Fruit fly (Drosophila melanogaster) whole organism, embryonic: ENCODE data around the gene bab1.

Experiments
- Adf1 ChIP-seq: fragments of 200-800 bp; sonication (Bioruptor generic); IDR thresholded peaks from 2 replicates; pipeline ENCODE4 v1.3.6; 2022; ENCODE audit warnings: missing biosample characterization, missing genetic modification characterization
- Bgb ChIP-seq: fragments of 200-800 bp; sonication (Bioruptor generic); IDR thresholded peaks from 2 replicates; pipeline ENCODE4 v1.3.6; 2022; ENCODE audit warnings: missing biosample characterization, missing genetic modification characterization; ENCODE audit not compliant: partially characterized antibody
- C15 ChIP-seq: fragments of 200-800 bp; sonication (Bioruptor generic); IDR thresholded peaks from 3 replicates; pipeline ENCODE4 v1.3.6; 2022; ENCODE audit warnings: missing biosample characterization, missing genetic modification characterization
- CG10274 ChIP-seq: fragments of 200-800 bp; sonication (Bioruptor generic); optimal IDR thresholded peaks from 3 replicates; lab custom pipeline; 2017; ENCODE audit warnings: missing biosample characterization, mild to moderate bottlenecking, missing genetic modification characterization
- CG10959 ChIP-seq: fragments of 200-800 bp; sonication (Bioruptor generic); IDR thresholded peaks from 2 replicates; pipeline ENCODE4 v1.3.6; 2022; ENCODE audit warnings: missing biosample characterization, missing genetic modification characterization
- CG11560 ChIP-seq: fragments of 200-800 bp; sonication (Bioruptor generic); IDR thresholded peaks from 3 replicates; pipeline ENCODE4 v1.3.6; 2022; ENCODE audit warnings: missing biosample characterization, missing genetic modification characterization
- CG12744 ChIP-seq: fragments of 200-800 bp; sonication (Bioruptor generic); optimal IDR thresholded peaks from 2 replicates; lab custom pipeline; 2016; ENCODE audit warnings: missing biosample characterization, missing genetic modification characterization
- CG15269 ChIP-seq: fragments of 200-800 bp; sonication (Bioruptor generic); optimal IDR thresholded peaks from 2 replicates; lab custom pipeline; 2018; ENCODE audit warnings: missing biosample characterization, mild to moderate bottlenecking, missing genetic modification characterization, moderate library complexity
- CG1602 ChIP-seq: fragments of 200-800 bp; sonication (Bioruptor generic); optimal IDR thresholded peaks from 3 replicates; lab custom pipeline; 2016; ENCODE audit warnings: missing biosample characterization, missing genetic modification characterization
- CG1603 ChIP-seq: fragments of 200-800 bp; sonication (Bioruptor generic); optimal IDR thresholded peaks from 2 replicates; lab custom pipeline; 2019; ENCODE audit warnings: missing biosample characterization, mild to moderate bottlenecking, missing genetic modification characterization, moderate library complexity
- CG16863 ChIP-seq: fragments of 200-800 bp; sonication (Bioruptor generic); optimal IDR thresholded peaks from 3 replicates; lab custom pipeline; 2016; ENCODE audit warnings: missing biosample characterization, missing genetic modification characterization
- CG3065 ChIP-seq: fragments of 200-800 bp; sonication (Bioruptor generic); optimal IDR thresholded peaks from 2 replicates; lab custom pipeline; 2016; ENCODE audit warnings: missing biosample characterization, missing genetic modification characterization
- CG31224 ChIP-seq: fragments of 200-800 bp; sonication (Bioruptor generic); IDR thresholded peaks from 2 replicates; pipeline ENCODE4 v1.3.6; 2022; ENCODE audit warnings: missing biosample characterization, missing genetic modification characterization
- CG34376 ChIP-seq: fragments of 200-800 bp; sonication (Bioruptor generic); optimal IDR thresholded peaks from 2 replicates; lab custom pipeline; 2018; ENCODE audit warnings: missing biosample characterization, mild to moderate bottlenecking, missing genetic modification characterization
- CG42726 ChIP-seq: fragments of 200-800 bp; sonication (Bioruptor generic); IDR thresholded peaks from 2 replicates; pipeline ENCODE4 v1.3.6; 2022; ENCODE audit warnings: missing biosample characterization, missing genetic modification characterization; ENCODE audit not compliant: partially characterized antibody
- CG4282 ChIP-seq: fragments of 200-800 bp; sonication (Bioruptor generic); optimal IDR thresholded peaks from 2 replicates; lab custom pipeline; 2016; ENCODE audit warnings: missing biosample characterization, missing genetic modification characterization
- CG6254 ChIP-seq: fragments of 200-800 bp; sonication (Bioruptor generic); optimal IDR thresholded peaks from 3 replicates; lab custom pipeline; 2017; ENCODE audit warnings: mild to moderate bottlenecking, missing biosample characterization, missing genetic modification reagents, missing genetic modification characterization
- CG6683 ChIP-seq: fragments of 200-800 bp; sonication (Bioruptor generic); optimal IDR thresholded peaks from 2 replicates; lab custom pipeline; 2017; ENCODE audit warnings: missing biosample characterization, mild to moderate bottlenecking, missing genetic modification characterization, missing genetic modification reagents
- CG7786 ChIP-seq: fragments of 200-800 bp; sonication (Bioruptor generic); optimal IDR thresholded peaks from 2 replicates; lab custom pipeline; 2016; ENCODE audit warnings: missing biosample characterization, missing genetic modification characterization
- CG9609 ChIP-seq: fragments of 200-800 bp; sonication (Bioruptor generic); optimal IDR thresholded peaks from 3 replicates; lab custom pipeline; 2016; ENCODE audit warnings: missing biosample characterization, missing genetic modification characterization
- CG9932 ChIP-seq: fragments of 200-800 bp; sonication (Bioruptor generic); IDR thresholded peaks from 2 replicates; pipeline ENCODE4 v1.3.6; 2022; ENCODE audit warnings: missing biosample characterization, missing genetic modification characterization
- Doc2 ChIP-seq: fragments of 200-800 bp; sonication (Bioruptor generic); IDR thresholded peaks from 2 replicates; pipeline ENCODE4 v1.3.6; 2022; ENCODE audit warnings: missing biosample characterization, missing genetic modification characterization
- E2f1 ChIP-seq: fragments of 200-800 bp; sonication (Bioruptor generic); IDR thresholded peaks from 2 replicates; pipeline ENCODE4 v1.3.6; 2022; ENCODE audit warnings: missing biosample characterization, missing genetic modification characterization
- Ets65A ChIP-seq: fragments of 200-800 bp; sonication (Bioruptor generic); peaks from one replicate; lab custom pipeline; 2016; ENCODE audit warnings: missing biosample characterization, missing genetic modification characterization
- GATAe ChIP-seq: fragments of 200-800 bp; sonication (Bioruptor generic); conservative IDR thresholded peaks from 2 replicates; pipeline ENCODE4 v1.3.6; 2022; ENCODE audit warnings: missing biosample characterization, missing genetic modification characterization
- Gsc ChIP-seq: fragments of 200-800 bp; sonication (Bioruptor generic); IDR thresholded peaks from 2 replicates; pipeline ENCODE4 v1.3.6; 2022; ENCODE audit warnings: missing biosample characterization, missing genetic modification characterization
- HHEX ChIP-seq: fragments of 200-800 bp; sonication (Bioruptor generic); optimal IDR thresholded peaks from 3 replicates; lab custom pipeline; 2017; ENCODE audit warnings: missing biosample characterization, mild to moderate bottlenecking, missing genetic modification characterization, missing genetic modification reagents
- Poxn ChIP-seq: fragments of 200-800 bp; sonication (Bioruptor generic); IDR thresholded peaks from 2 replicates; pipeline ENCODE4 v1.3.6; 2022; ENCODE audit warnings: missing biosample characterization, missing genetic modification characterization
- Side ChIP-seq: fragments of 200-800 bp; sonication (Bioruptor generic); optimal IDR thresholded peaks from 2 replicates; lab custom pipeline; 2016; ENCODE audit warnings: missing biosample characterization, missing genetic modification characterization
- Stat92E ChIP-seq, 3 experiments: fragments of >200 bp in 2 of 3; fragments of 200-800 bp in 1 of 3; sonication (Bioruptor generic) in 1 of 3; optimal IDR thresholded peaks; 2 replicates each; lab custom pipeline; 2017 to 2019; ENCODE audit warnings: missing biosample characterization in 3 of 3, missing genetic modification characterization in 3 of 3, mild to moderate bottlenecking in 1 of 3, moderate library complexity in 1 of 3
- Trl ChIP-seq, 3 experiments: fragments of >200 bp in 2 of 3; fragments of 200-800 bp in 1 of 3; sonication (Bioruptor generic) in 1 of 3; optimal IDR thresholded peaks; 2 replicates in 1 of 3; 3 replicates in 2 of 3; lab custom pipeline; 2016 to 2017; ENCODE audit warnings: missing biosample characterization in 1 of 3, missing genetic modification characterization in 1 of 3
- ac ChIP-seq: fragments of 200-800 bp; sonication (Bioruptor generic); optimal IDR thresholded peaks from 3 replicates; lab custom pipeline; 2017; ENCODE audit warnings: missing biosample characterization, mild to moderate bottlenecking, missing genetic modification characterization
- ap ChIP-seq: fragments of 200-800 bp; sonication (Bioruptor generic); IDR thresholded peaks from 2 replicates; pipeline ENCODE4 v1.3.6; 2022; ENCODE audit warnings: missing biosample characterization, missing genetic modification characterization
- crc ChIP-seq: fragments of 200-800 bp; sonication (Bioruptor generic); optimal IDR thresholded peaks from 2 replicates; lab custom pipeline; 2016; ENCODE audit warnings: missing biosample characterization, missing genetic modification characterization
- fd102C ChIP-seq: fragments of 200-800 bp; sonication (Bioruptor generic); optimal IDR thresholded peaks from 2 replicates; lab custom pipeline; 2018; ENCODE audit warnings: missing biosample characterization, mild to moderate bottlenecking, missing genetic modification characterization, moderate library complexity
- gcm ChIP-seq: fragments of 200-800 bp; sonication (Bioruptor generic); optimal IDR thresholded peaks from 2 replicates; lab custom pipeline; 2019; ENCODE audit warnings: missing biosample characterization, mild to moderate bottlenecking, missing genetic modification characterization, moderate library complexity
- gro ChIP-seq: fragments of 200-800 bp; sonication (Bioruptor generic); optimal IDR thresholded peaks from 2 replicates; lab custom pipeline; 2016; ENCODE audit warnings: missing biosample characterization, missing genetic modification characterization
- hkb ChIP-seq, 2 experiments: fragments of 200-800 bp in 1 of 2; fragments of >200 bp in 1 of 2; sonication (Bioruptor generic) in 1 of 2; IDR thresholded peaks in 1 of 2; optimal IDR thresholded peaks in 1 of 2; 2 replicates each; pipeline versions ENCODE4 v1.3.6 to Lab custom; 2017 to 2022; ENCODE audit warnings: missing biosample characterization in 1 of 2, missing genetic modification characterization in 1 of 2
- ind ChIP-seq: fragments of 200-800 bp; sonication (Bioruptor generic); optimal IDR thresholded peaks from 3 replicates; lab custom pipeline; 2016; ENCODE audit warnings: missing biosample characterization, missing genetic modification characterization
- onecut ChIP-seq: fragments of 200-800 bp; sonication (Bioruptor generic); IDR thresholded peaks from 2 replicates; pipeline ENCODE4 v1.3.6; 2022; ENCODE audit warnings: missing biosample characterization, missing genetic modification characterization
- pzg ChIP-seq: fragments of 200-800 bp; sonication (Bioruptor generic); optimal IDR thresholded peaks from 3 replicates; lab custom pipeline; 2018; ENCODE audit warnings: missing biosample characterization, mild to moderate bottlenecking, missing genetic modification characterization, moderate library complexity
- schlank ChIP-seq: fragments of 200-800 bp; sonication (Bioruptor generic); optimal IDR thresholded peaks from 2 replicates; lab custom pipeline; 2018; ENCODE audit warnings: missing biosample characterization, mild to moderate bottlenecking, missing genetic modification characterization
- sens-2 ChIP-seq: fragments of 200-800 bp; sonication (Bioruptor generic); IDR thresholded peaks from 2 replicates; pipeline ENCODE4 v1.3.6; 2022; ENCODE audit warnings: missing biosample characterization, missing genetic modification characterization
- shn ChIP-seq: fragments of 200-800 bp; sonication (Bioruptor generic); optimal IDR thresholded peaks from 3 replicates; lab custom pipeline; 2016; ENCODE audit warnings: missing biosample characterization, missing genetic modification characterization
- sisA ChIP-seq: fragments of 200-800 bp; sonication (Bioruptor generic); IDR thresholded peaks from 2 replicates; pipeline ENCODE4 v1.3.6; 2022; ENCODE audit warnings: missing biosample characterization, missing genetic modification characterization
- slbo ChIP-seq: fragments of 200-800 bp; sonication (Bioruptor generic); IDR thresholded peaks from 2 replicates; pipeline ENCODE4 v1.3.6; 2022; ENCODE audit warnings: missing biosample characterization, missing genetic modification characterization
- slp2 ChIP-seq: fragments of 200-800 bp; sonication (Bioruptor generic); optimal IDR thresholded peaks from 2 replicates; lab custom pipeline; 2016; ENCODE audit warnings: missing biosample characterization, missing genetic modification characterization
- stwl ChIP-seq: fragments of 200-800 bp; sonication (Bioruptor generic); optimal IDR thresholded peaks from 3 replicates; lab custom pipeline; 2018; ENCODE audit warnings: missing biosample characterization, mild to moderate bottlenecking, missing genetic modification characterization, moderate library complexity
- vfl ChIP-seq: fragments of 200-800 bp; sonication (Bioruptor generic); optimal IDR thresholded peaks from 2 replicates; lab custom pipeline; 2016; ENCODE audit warnings: missing biosample characterization, missing genetic modification characterization
- vvl ChIP-seq: fragments of 200-800 bp; sonication (Bioruptor generic); IDR thresholded peaks from 2 replicates; pipeline ENCODE4 v1.3.6; 2022; ENCODE audit warnings: missing biosample characterization, missing genetic modification characterization
- zen ChIP-seq: fragments of 200-800 bp; sonication (Bioruptor generic); optimal IDR thresholded peaks from 3 replicates; lab custom pipeline; 2018; ENCODE audit warnings: missing biosample characterization, mild to moderate bottlenecking, missing genetic modification characterization, moderate library complexity
- zfh1 ChIP-seq: fragments of 200-800 bp; sonication (Bioruptor generic); IDR thresholded peaks from 3 replicates; pipeline ENCODE4 v1.3.6; 2022; ENCODE audit warnings: missing biosample characterization, missing genetic modification characterization

bab1 gene

dm6 chr3L:1139376-1139775 is 38.5 kb upstream of the bab1 start (continued):
- TF ChIP-seq CG10274 = no peak
- 0 out of 3 replicates have a peak, but pooled peaks have one; percentile 41 for TF ChIP-seq CG11560 (tag; lab: Robert Waterston, UW)
- no peak for TF ChIP-seq stwl
- no peak for TF ChIP-seq CG3065 (GFP tag; lab: Kevin White, UChicago)
- TF ChIP-seq Bgb (GFP tag; lab: Robert Waterston, UW) = no peak
- TF ChIP-seq CG34376 (GFP tag; lab: Kevin White, UChicago) = no peak
- no peak for TF ChIP-seq Adf1 (GFP tag; lab: Robert Waterston, UW)
- TF ChIP-seq Poxn (GFP tag; lab: Robert Waterston, UW) = no peak
- TF ChIP-seq CG31224 = peak; percentile 19; the same call in 1 of the 2 replicates
- no peak for TF ChIP-seq slp2 (GFP tag; lab: Kevin White, UChicago)
- TF ChIP-seq Stat92E (GFP tag; optimal IDR thresholded peaks at IDR 0.05; lab: Kevin White, UChicago) = no peak
- TF ChIP-seq CG9932 = peak; percentile 61
- TF ChIP-seq gcm (GFP tag; lab: Kevin White, UChicago) = no peak
- TF ChIP-seq ind (GFP tag; lab: Kevin White, UChicago) = peak; percentile 67
- TF ChIP-seq pzg (GFP tag; lab: Kevin White, UChicago) = no peak
- TF ChIP-seq GATAe (GFP tag; lab: Robert Waterston, UW) = no peak; the same call in 1 of the 2 replicates
- no peak for TF ChIP-seq CG42726
- TF ChIP-seq CG9609 (GFP tag; lab: Kevin White, UChicago) = no peak
- no peak for TF ChIP-seq hkb (optimal IDR thresholded peaks at IDR 0.05; lab: Kevin White, UChicago)
- TF ChIP-seq hkb (GFP tag; IDR thresholded peaks at IDR 0.05; lab: Robert Waterston, UW) = peak; percentile 58
- TF ChIP-seq Trl (optimal IDR thresholded peaks at IDR 0.05; lab: Kevin White, UChicago) = no peak
- TF ChIP-seq Trl (GFP tag; optimal IDR thresholded peaks at IDR 0.05; lab: Kevin White, UChicago) = no peak
- no peak for TF ChIP-seq shn (GFP tag; lab: Kevin White, UChicago)
- TF ChIP-seq sens-2 = no peak
- TF ChIP-seq Side (GFP tag; lab: Kevin White, UChicago) = peak; percentile 2
- TF ChIP-seq CG16863 (GFP tag; lab: Kevin White, UChicago) = no peak
- TF ChIP-seq slbo (GFP tag; lab: Robert Waterston, UW) = peak; percentile 68
- TF ChIP-seq Doc2 (GFP tag; lab: Robert Waterston, UW) = no peak
- TF ChIP-seq ac = no peak
- no peak for TF ChIP-seq CG4282 (GFP tag; lab: Kevin White, UChicago)

- TF ChIP-seq CG1603 (tag; lab: Kevin White, UChicago) (peak; percentile 24), zfh1 (peak; percentile 47; the same call in 1 of the 3 replicates), CG7786 (GFP tag; lab: Kevin White, UChicago) (no peak), zen (tag; lab: Kevin White, UChicago) (peak; percentile 2), CG12744 (GFP tag; lab: Kevin White, UChicago) (no peak), vfl (GFP tag; lab: Kevin White, UChicago) (no peak), CG1602 (GFP tag; lab: Kevin White, UChicago) (no peak), gro (no peak), CG6683 (GFP tag; lab: Kevin White, UChicago) (no peak), crc (GFP tag; lab: Kevin White, UChicago) (no peak), HHEX (no peak), onecut (GFP tag; lab: Robert Waterston, UW) (no peak), vvl (GFP tag; lab: Robert Waterston, UW) (0 out of 2 replicates have a peak, but pooled peaks have one; percentile 22), CG10959 (GFP tag; lab: Robert Waterston, UW) (no peak), CG6254 (GFP tag; lab: Kevin White, UChicago) (no peak), schlank (tag; lab: Kevin White, UChicago) (no peak), sisA (GFP tag; lab: Robert Waterston, UW) (no peak), CG15269 (no peak), E2f1 (GFP tag; lab: Robert Waterston, UW) (0 out of 2 replicates have a peak, but pooled peaks have one; percentile 6), Gsc (GFP tag; lab: Robert Waterston, UW) (no peak), Ets65A (GFP tag; lab: Kevin White, UChicago) (peak; percentile 17), ap (GFP tag; lab: Robert Waterston, UW) (no peak), fd102C (no peak), C15 (GFP tag; lab: Robert Waterston, UW) (no peak; the same call in 2 of the 3 replicates)
Measured at dm6 chr3L:1137509-1137908, 36.6 kb upstream of the bab1 start.
